Worm (Caenorhabditis elegans) whole organism, young adult: Measurements from ENCODE around the gene F11C7.6.

ENCODE experiments used
- F39B2.1 ChIP-seq: fragments of 200-800 bp; sonication (Bioruptor generic); IDR thresholded peaks from 2 replicates; pipeline ENCODE4 v1.3.6; 2022; ENCODE audit warnings: missing genetic modification reagents, missing genetic modification characterization, missing compliant biosample characterization
- F49E8.2 ChIP-seq: sonication (generic microtip); optimal IDR thresholded peaks from 3 replicates; lab custom pipeline; 2017; ENCODE audit warnings: missing genetic modification characterization, mild to moderate bottlenecking, missing compliant biosample characterization, antibody characterized with exemption, moderate library complexity; ENCODE audit not compliant: insufficient read depth
- F57C9.4 ChIP-seq: sonication (generic microtip); optimal IDR thresholded peaks from 2 replicates; lab custom pipeline; 2017; ENCODE audit warnings: mild to moderate bottlenecking, missing genetic modification characterization, missing compliant biosample characterization
- ama-1 ChIP-seq, 3 experiments: fragments of 150-350 bp in 1 of 3; sonication (generic microtip) in 2 of 3; optimal IDR thresholded peaks; 2 replicates each; lab custom pipeline; 2014 to 2018; ENCODE audit warnings: missing biosample characterization in 2 of 3, missing genetic modification characterization in 2 of 3, missing genetic modification reagents in 2 of 3
- cebp-2 ChIP-seq: fragments of 200-800 bp; sonication (Bioruptor generic); IDR thresholded peaks from 2 replicates; pipeline ENCODE4 v1.3.6; 2022; ENCODE audit warnings: missing genetic modification characterization, missing compliant biosample characterization
- ceh-58 ChIP-seq: fragments of 200-800 bp; sonication (Bioruptor generic); IDR thresholded peaks from 2 replicates; pipeline ENCODE4 v1.3.6; 2022; ENCODE audit warnings: missing genetic modification characterization, missing compliant biosample characterization
- him-1 ChIP-seq: sonication (generic microtip); optimal IDR thresholded peaks from 2 replicates; lab custom pipeline; 2016; ENCODE audit warnings: missing genotype, missing genetic modification reagents, missing genetic modification characterization, missing compliant biosample characterization
- lsl-1 ChIP-seq: fragments of 200-800 bp; sonication (Bioruptor generic); optimal IDR thresholded peaks from 2 replicates; lab custom pipeline; 2018; ENCODE audit warnings: mild to moderate bottlenecking, missing genetic modification characterization, moderate library complexity, missing compliant biosample characterization
- mxl-1 ChIP-seq: sonication (generic microtip); optimal IDR thresholded peaks from 2 replicates; lab custom pipeline; 2016; ENCODE audit warnings: missing genetic modification characterization, missing compliant biosample characterization
- nhr-27 ChIP-seq: fragments of 200-800 bp; sonication (Bioruptor generic); optimal IDR thresholded peaks from 2 replicates; lab custom pipeline; 2018; ENCODE audit warnings: mild to moderate bottlenecking, missing genetic modification characterization, moderate library complexity, missing compliant biosample characterization
- pbrm-1 ChIP-seq: fragments of 200-800 bp; sonication (Bioruptor generic); IDR thresholded peaks from 2 replicates; pipeline ENCODE4 v1.3.6; 2022; ENCODE audit warnings: missing genetic modification reagents, missing genetic modification characterization, missing compliant biosample characterization
- snpc-4 ChIP-seq, 5 experiments: fragments of 150-350 bp in 1 of 5; sonication (generic microtip) in 4 of 5; optimal IDR thresholded peaks; 2 replicates each; lab custom pipeline; 2014 to 2018; ENCODE audit warnings: missing genetic modification characterization in 5 of 5, missing biosample characterization in 3 of 5, antibody characterized with exemption in 2 of 5, mild to moderate bottlenecking in 2 of 5, missing compliant biosample characterization in 2 of 5, missing genotype in 2 of 5, moderate library complexity in 2 of 5, missing genetic modification reagents in 1 of 5
- ztf-28 ChIP-seq: fragments of 200-800 bp; sonication (Bioruptor generic); IDR thresholded peaks from 2 replicates; pipeline ENCODE4 v1.3.6; 2022; ENCODE audit warnings: missing genetic modification reagents, missing genetic modification characterization, missing compliant biosample characterization

- TF ChIP-seq F57C9.4 (tag; lab: Kevin White, UChicago) (no peak), F49E8.2 (tag; lab: Kevin White, UChicago) (no peak), ceh-58 (GFP tag; lab: Robert Waterston, UW) (no peak), lsl-1 (GFP tag; lab: Kevin White, UChicago) (no peak), F39B2.1 (no peak), ama-1 (optimal IDR thresholded peaks at IDR 0.05; lab: Kevin White, UChicago) (no peak), ama-1 (GFP tag; optimal IDR thresholded peaks at IDR 0.05; lab: Kevin White, UChicago) (no peak), pbrm-1 (GFP tag; lab: Robert Waterston, UW) (no peak), mxl-1 (tag; lab: Kevin White, UChicago) (no peak), snpc-4 (GFP tag; optimal IDR thresholded peaks at IDR 0.05; lab: Kevin White, UChicago) (no peak), snpc-4 (tag; optimal IDR thresholded peaks at IDR 0.05; lab: Kevin White, UChicago) (no peak), him-1 (tag; lab: Kevin White, UChicago) (no peak), nhr-27 (no peak), ztf-28 (no peak), cebp-2 (GFP tag; lab: Robert Waterston, UW) (no peak)
These were observed 26.4 kb downstream of the F11C7.6 start for ce11 chrX:17427778-17428177.
